Worm (Caenorhabditis elegans) whole organism, late embryonic: ENCODE data around the gene pap-1.

ENCODE experiments used
- C08G9.2 ChIP-seq: sonication (generic microtip); optimal IDR thresholded peaks from 2 replicates; lab custom pipeline; 2016; ENCODE audit warnings: mild to moderate bottlenecking, missing genetic modification characterization, moderate library complexity, missing compliant biosample characterization
- K02D7.2 ChIP-seq: sonication (generic microtip); optimal IDR thresholded peaks from 2 replicates; lab custom pipeline; 2017; ENCODE audit warnings: mild to moderate bottlenecking, missing genetic modification characterization, missing compliant biosample characterization
- K09A11.1 ChIP-seq: sonication (generic microtip); optimal IDR thresholded peaks from 2 replicates; lab custom pipeline; 2017; ENCODE audit warnings: antibody characterized with exemption, mild to moderate bottlenecking, missing genetic modification characterization, missing compliant biosample characterization; ENCODE audit not compliant: insufficient read depth
- ama-1 ChIP-seq: fragments of 150-350 bp; optimal IDR thresholded peaks from 2 replicates; lab custom pipeline; 2014
- ceh-14 ChIP-seq: sonication (generic microtip); optimal IDR thresholded peaks from 2 replicates; lab custom pipeline; 2016; ENCODE audit warnings: missing genotype, missing genetic modification characterization, missing compliant biosample characterization
- ceh-22 ChIP-seq: sonication (generic microtip); optimal IDR thresholded peaks from 2 replicates; lab custom pipeline; 2017; ENCODE audit warnings: missing biosample characterization, missing genetic modification characterization
- ceh-30 ChIP-seq: fragments of 150-350 bp; optimal IDR thresholded peaks from 2 replicates; lab custom pipeline; 2014; ENCODE audit warnings: missing biosample characterization, missing genetic modification characterization
- ceh-31 ChIP-seq: sonication (generic microtip); optimal IDR thresholded peaks from 2 replicates; lab custom pipeline; 2016; ENCODE audit warnings: missing genetic modification characterization, missing compliant biosample characterization
- ceh-34 ChIP-seq: sonication (generic microtip); optimal IDR thresholded peaks from 2 replicates; lab custom pipeline; 2016; ENCODE audit warnings: mild to moderate bottlenecking, missing genetic modification characterization, missing compliant biosample characterization
- ceh-6 ChIP-seq: fragments of 200-800 bp; sonication (Bioruptor generic); optimal IDR thresholded peaks from 2 replicates; lab custom pipeline; 2018; ENCODE audit warnings: mild to moderate bottlenecking, missing genetic modification characterization, missing compliant biosample characterization
- ceh-9 ChIP-seq: sonication (generic microtip); optimal IDR thresholded peaks from 2 replicates; lab custom pipeline; 2016; ENCODE audit warnings: mild to moderate bottlenecking, missing genetic modification characterization, inconsistent platforms, missing compliant biosample characterization
- dmd-4 ChIP-seq: sonication (generic microtip); optimal IDR thresholded peaks from 2 replicates; lab custom pipeline; 2016; ENCODE audit warnings: borderline replicate concordance, missing genetic modification characterization, missing compliant biosample characterization
- elt-4 ChIP-seq: sonication (generic microtip); optimal IDR thresholded peaks from 2 replicates; lab custom pipeline; 2016; ENCODE audit warnings: missing genetic modification characterization, missing compliant biosample characterization
- fax-1 ChIP-seq: sonication (generic microtip); optimal IDR thresholded peaks from 2 replicates; lab custom pipeline; 2016; ENCODE audit warnings: missing genotype, missing genetic modification characterization, missing compliant biosample characterization
- fkh-10 ChIP-seq: fragments of 150-350 bp; optimal IDR thresholded peaks from 2 replicates; lab custom pipeline; 2014; ENCODE audit warnings: missing biosample characterization, missing genetic modification reagents, missing genetic modification characterization
- fkh-6 ChIP-seq: sonication (generic microtip); optimal IDR thresholded peaks from 2 replicates; lab custom pipeline; 2016; ENCODE audit warnings: missing genetic modification characterization, missing compliant biosample characterization
- gmeb-2 ChIP-seq: sonication (generic microtip); optimal IDR thresholded peaks from 2 replicates; lab custom pipeline; 2016; ENCODE audit warnings: missing genetic modification characterization, inconsistent platforms, missing compliant biosample characterization
- hlh-13 ChIP-seq: fragments of 200-800 bp; sonication (Bioruptor generic); optimal IDR thresholded peaks from 2 replicates; lab custom pipeline; 2018; ENCODE audit warnings: mild to moderate bottlenecking, missing genetic modification characterization, missing compliant biosample characterization
- hlh-15 ChIP-seq: sonication (generic microtip); optimal IDR thresholded peaks from 2 replicates; lab custom pipeline; 2016; ENCODE audit warnings: missing genetic modification characterization, missing compliant biosample characterization
- hlh-30 ChIP-seq: sonication (generic microtip); optimal IDR thresholded peaks from 2 replicates; lab custom pipeline; 2017; ENCODE audit warnings: antibody characterized with exemption, missing genetic modification characterization, missing compliant biosample characterization; ENCODE audit not compliant: insufficient read depth
- hlh-6 ChIP-seq: sonication (generic microtip); optimal IDR thresholded peaks from 2 replicates; lab custom pipeline; 2016; ENCODE audit warnings: missing genotype, missing genetic modification characterization, missing compliant biosample characterization
- hlh-8 ChIP-seq: sonication (generic microtip); optimal IDR thresholded peaks from 2 replicates; lab custom pipeline; 2016; ENCODE audit warnings: missing genotype, missing genetic modification characterization, missing compliant biosample characterization
- lin-11 ChIP-seq: fragments of 200-800 bp; sonication (Bioruptor generic); optimal IDR thresholded peaks from 2 replicates; lab custom pipeline; 2018; ENCODE audit warnings: mild to moderate bottlenecking, missing genetic modification characterization, missing compliant biosample characterization
- madf-2 ChIP-seq: sonication (generic microtip); optimal IDR thresholded peaks from 2 replicates; lab custom pipeline; 2017; ENCODE audit warnings: missing genetic modification characterization, missing compliant biosample characterization
- mec-3 ChIP-seq: sonication (generic microtip); optimal IDR thresholded peaks from 2 replicates; lab custom pipeline; 2016; ENCODE audit warnings: borderline replicate concordance, missing genetic modification characterization, missing compliant biosample characterization
- nhr-11 ChIP-seq: fragments of 150-350 bp; optimal IDR thresholded peaks from 2 replicates; lab custom pipeline; 2014; ENCODE audit warnings: missing biosample characterization, missing genetic modification characterization
- nhr-232 ChIP-seq: sonication (generic microtip); optimal IDR thresholded peaks from 2 replicates; lab custom pipeline; 2016; ENCODE audit warnings: missing genetic modification characterization, missing compliant biosample characterization
- npax-4 ChIP-seq: sonication (generic microtip); optimal IDR thresholded peaks from 2 replicates; lab custom pipeline; 2016; ENCODE audit warnings: missing genetic modification characterization, missing compliant biosample characterization
- odd-2 ChIP-seq: sonication (generic microtip); optimal IDR thresholded peaks from 2 replicates; lab custom pipeline; 2017; ENCODE audit warnings: antibody characterized with exemption, mild to moderate bottlenecking, missing genetic modification characterization, missing compliant biosample characterization
- pag-3 ChIP-seq: sonication (generic microtip); optimal IDR thresholded peaks from 2 replicates; lab custom pipeline; 2016; ENCODE audit warnings: missing compliant biosample characterization, missing genetic modification characterization, borderline replicate concordance
- pha-4 ChIP-seq: fragments of 150-350 bp; optimal IDR thresholded peaks from 2 replicates; lab custom pipeline; 2018; ENCODE audit warnings: missing biosample characterization, missing genetic modification reagents, missing genetic modification characterization
- ref-2 ChIP-seq: sonication (generic microtip); optimal IDR thresholded peaks from 2 replicates; lab custom pipeline; 2016; ENCODE audit warnings: missing genetic modification characterization, missing compliant biosample characterization
- sox-2 ChIP-seq: fragments of 200-800 bp; sonication (Bioruptor generic); IDR thresholded peaks from 2 replicates; pipeline ENCODE4 v1.3.6; 2022; ENCODE audit warnings: missing genetic modification reagents, missing genetic modification characterization, missing compliant biosample characterization
- syd-9 ChIP-seq: sonication (generic microtip); optimal IDR thresholded peaks from 2 replicates; lab custom pipeline; 2016; ENCODE audit warnings: mild to moderate bottlenecking, missing genetic modification characterization, moderate library complexity, missing compliant biosample characterization
- tbx-7 ChIP-seq: sonication (generic microtip); optimal IDR thresholded peaks from 2 replicates; lab custom pipeline; 2016; ENCODE audit warnings: missing genotype, missing genetic modification characterization, missing compliant biosample characterization
- ttx-3 ChIP-seq: sonication (generic microtip); optimal IDR thresholded peaks from 2 replicates; lab custom pipeline; 2016; ENCODE audit warnings: missing genetic modification reagents, missing genetic modification characterization, missing compliant biosample characterization
- unc-3 ChIP-seq, 2 experiments: fragments of 200-800 bp in 1 of 2; sonication (Bioruptor generic) in 1 of 2; sonication (generic microtip) in 1 of 2; conservative IDR thresholded peaks in 1 of 2; optimal IDR thresholded peaks in 1 of 2; 2 replicates each; pipeline versions ENCODE4 v1.3.6 to Lab custom; 2016 to 2022; ENCODE audit warnings: missing compliant biosample characterization in 2 of 2, missing genetic modification characterization in 2 of 2, missing genetic modification reagents in 1 of 2
- unc-55 ChIP-seq: sonication (generic microtip); optimal IDR thresholded peaks from 2 replicates; lab custom pipeline; 2017; ENCODE audit warnings: missing biosample characterization, missing genetic modification reagents, missing genetic modification characterization
- zip-5 ChIP-seq: sonication (generic microtip); optimal IDR thresholded peaks from 2 replicates; lab custom pipeline; 2016; ENCODE audit warnings: missing genetic modification characterization, missing compliant biosample characterization
- ztf-16 ChIP-seq: sonication (generic microtip); optimal IDR thresholded peaks from 2 replicates; lab custom pipeline; 2017; ENCODE audit warnings: missing genetic modification characterization, missing compliant biosample characterization

pap-1 gene

DNA sequence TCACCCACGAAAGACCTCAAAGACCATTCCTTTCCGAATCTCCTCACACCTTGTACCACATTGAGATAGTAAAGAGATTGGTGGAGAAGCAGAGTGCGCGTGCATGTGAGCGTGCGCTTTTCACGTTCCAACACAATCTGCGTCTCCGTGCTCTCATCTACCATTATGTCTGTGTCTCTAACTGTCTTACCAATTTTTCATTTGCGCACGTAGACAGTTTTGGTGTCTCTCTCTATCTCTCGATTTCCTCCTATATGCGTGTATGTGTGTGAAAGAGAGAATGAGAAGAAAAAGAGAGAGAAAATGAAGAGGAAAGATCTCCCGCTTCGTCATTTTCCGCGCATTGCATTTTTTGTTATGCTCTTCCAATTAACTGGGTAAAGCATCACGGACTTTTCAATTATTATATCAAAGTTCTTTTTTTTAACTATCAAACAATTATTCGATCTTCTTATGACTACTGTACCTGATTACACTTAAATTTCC lies 24.9 kb downstream of the pap-1 start (continued):
- no peak for TF ChIP-seq ceh-6 (GFP tag; lab: Kevin White, UChicago)
- TF ChIP-seq fax-1 (tag; lab: Kevin White, UChicago), result no peak
- no peak for TF ChIP-seq madf-2 (tag; lab: Kevin White, UChicago)
- TF ChIP-seq ceh-31 (tag; lab: Kevin White, UChicago), result peak; percentile 95
- no peak for TF ChIP-seq fkh-10 (GFP tag; lab: Kevin White, UChicago)
- no peak for TF ChIP-seq hlh-8 (tag; lab: Kevin White, UChicago)
- TF ChIP-seq K09A11.1 (tag; lab: Kevin White, UChicago), result no peak
- TF ChIP-seq ceh-9 (tag; lab: Kevin White, UChicago), result no peak
- no peak for TF ChIP-seq nhr-232 (tag; lab: Kevin White, UChicago)
- TF ChIP-seq hlh-6, result no peak
- TF ChIP-seq dmd-4, result no peak
- TF ChIP-seq gmeb-2 (tag; lab: Kevin White, UChicago), result no peak
- TF ChIP-seq ceh-34 (tag; lab: Kevin White, UChicago), result peak; percentile 80
- peak; percentile 50 for TF ChIP-seq ceh-14 (tag; lab: Kevin White, UChicago)
- TF ChIP-seq sox-2 (GFP tag; lab: Robert Waterston, UW), result peak; percentile 8; the same call in 1 of the 2 replicates
- peak; percentile 45 for TF ChIP-seq ceh-30 (tag; lab: Kevin White, UChicago)

- TF ChIP-seq zip-5, result no peak
- TF ChIP-seq ama-1 (lab: Kevin White, UChicago), result no peak
- TF ChIP-seq hlh-13 (GFP tag; lab: Kevin White, UChicago), result no peak
- TF ChIP-seq K02D7.2, result no peak
- TF ChIP-seq ceh-31 (tag; lab: Kevin White, UChicago), result no peak
- no peak for TF ChIP-seq K09A11.1 (tag; lab: Kevin White, UChicago)
- no peak for TF ChIP-seq mec-3 (tag; lab: Kevin White, UChicago)
- no peak for TF ChIP-seq lin-11
- no peak for TF ChIP-seq elt-4
- TF ChIP-seq ttx-3 (tag; lab: Kevin White, UChicago), result no peak
- no peak for TF ChIP-seq unc-55
- TF ChIP-seq pha-4 (tag; lab: Kevin White, UChicago), result no peak
- TF ChIP-seq hlh-15 (tag; lab: Kevin White, UChicago), result no peak
- TF ChIP-seq tbx-7 (tag; lab: Kevin White, UChicago), result no peak
- TF ChIP-seq nhr-11 (tag; lab: Kevin White, UChicago), result no peak
- TF ChIP-seq odd-2 (tag; lab: Kevin White, UChicago), result no peak
Observed at ce11 chrV:10467104-10467503, 25.3 kb downstream of the pap-1 start.

- TF ChIP-seq sox-2 (GFP tag; lab: Robert Waterston, UW), result no peak
- TF ChIP-seq ref-2 (tag; lab: Kevin White, UChicago), result no peak
Observed at ce11 chrV:10467659-10468058, 25.9 kb downstream of the pap-1 start.

DNA sequence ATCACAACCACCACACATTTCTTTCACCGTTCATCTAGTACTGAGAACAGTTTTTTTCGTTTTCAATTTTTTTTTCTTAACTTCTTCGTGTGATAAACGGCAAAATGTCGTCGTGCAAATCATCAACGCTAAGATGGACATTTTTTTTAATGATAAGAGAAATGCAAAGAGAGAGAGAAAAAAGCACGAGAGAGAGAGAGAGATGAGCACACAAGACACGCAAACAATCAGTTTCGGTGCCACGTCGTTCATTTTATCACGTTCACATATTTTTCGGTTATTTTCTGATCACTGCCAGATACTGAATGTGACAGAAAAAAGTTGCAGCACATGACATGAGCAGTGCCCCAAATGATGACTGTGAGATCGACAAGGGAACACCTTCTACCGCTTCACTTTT lies 26.4 kb downstream of the pap-1 start, which contains the start of gene egl-9:
Gene egl-9 (plus strand): TSS at position 328 of the 400 bp plus-strand sequence.
- TF ChIP-seq nhr-11 (tag; lab: Kevin White, UChicago) (no peak), K09A11.1 (tag; lab: Kevin White, UChicago) (no peak), ceh-14 (tag; lab: Kevin White, UChicago) (no peak), npax-4 (tag; lab: Kevin White, UChicago) (no peak), pag-3 (tag; lab: Kevin White, UChicago) (no peak), hlh-15 (tag; lab: Kevin White, UChicago) (no peak), unc-3 (GFP tag; conservative IDR thresholded peaks at IDR 0.05; lab: Robert Waterston, UW) (no peak), unc-3 (tag; optimal IDR thresholded peaks at IDR 0.05; lab: Kevin White, UChicago) (no peak), hlh-6 (no peak), syd-9 (no peak), mec-3 (tag; lab: Kevin White, UChicago) (no peak), C08G9.2 (no peak), nhr-232 (tag; lab: Kevin White, UChicago) (no peak), fkh-6 (no peak), ceh-9 (tag; lab: Kevin White, UChicago) (no peak), ceh-22 (no peak), hlh-30 (tag; lab: Kevin White, UChicago) (no peak), ztf-16 (tag; lab: Kevin White, UChicago) (no peak)
